Fruit fly (Drosophila melanogaster): ENCODE data around the gene CG15024.

dm6 chr3L:4479938-4480337, 16.3 kb upstream of the CG15024 start, which contains the start of gene CG7465:
- TF ChIP-seq CG8478 (optimal IDR thresholded peaks at IDR 0.05) (no peak), usp (GFP tag; optimal IDR thresholded peaks at IDR 0.05) (no peak), EcR (GFP tag; optimal IDR thresholded peaks at IDR 0.05) (no peak), psq (optimal IDR thresholded peaks at IDR 0.05) (no peak), pan (optimal IDR thresholded peaks at IDR 0.05) (no peak), Dll (optimal IDR thresholded peaks at IDR 0.05) (no peak)

Data from whole organism.